Fruit fly (Drosophila melanogaster): Measurements from ENCODE around the gene mthl12.

The mthl12 gene

dm6 chr3R:13382656-13383142 lies 29.2 kb downstream of the mthl12 start:
- TF ChIP-seq Dll (optimal IDR thresholded peaks at IDR 0.05) (no peak), psq (optimal IDR thresholded peaks at IDR 0.05) (no peak), usp (GFP tag; optimal IDR thresholded peaks at IDR 0.05) (no peak)

- no peak for TF ChIP-seq EcR (GFP tag; optimal IDR thresholded peaks at IDR 0.05)
- no peak for TF ChIP-seq CG8478 (optimal IDR thresholded peaks at IDR 0.05)
- TF ChIP-seq Dll (optimal IDR thresholded peaks at IDR 0.05), result no peak
- no peak for TF ChIP-seq usp (GFP tag; optimal IDR thresholded peaks at IDR 0.05)
- no peak for TF ChIP-seq pan (optimal IDR thresholded peaks at IDR 0.05)
- TF ChIP-seq psq (optimal IDR thresholded peaks at IDR 0.05), result no peak
Observed at dm6 chr3R:13385105-13385504, 31.6 kb downstream of the mthl12 start.

- TF ChIP-seq Dll (optimal IDR thresholded peaks at IDR 0.05) (no peak), EcR (GFP tag; optimal IDR thresholded peaks at IDR 0.05) (no peak), psq (optimal IDR thresholded peaks at IDR 0.05) (no peak), usp (GFP tag; optimal IDR thresholded peaks at IDR 0.05) (no peak), pan (optimal IDR thresholded peaks at IDR 0.05) (no peak)
Observed at dm6 chr3R:13388160-13388870, 34.8 kb downstream of the mthl12 start, which contains the start of gene CG9799. Gene CG9799, minus strand, starts transcription at chr3R:13388709.

- TF ChIP-seq usp (GFP tag; optimal IDR thresholded peaks at IDR 0.05), result no peak
Observed at dm6 chr3R:13390490-13390889, 37.0 kb downstream of the mthl12 start.

dm6 chr3R:13393009-13393408 lies 39.5 kb downstream of the mthl12 start:
- no peak for TF ChIP-seq psq (optimal IDR thresholded peaks at IDR 0.05)
- TF ChIP-seq Dll (optimal IDR thresholded peaks at IDR 0.05), result no peak

- TF ChIP-seq EcR (GFP tag; optimal IDR thresholded peaks at IDR 0.05) (no peak), usp (GFP tag; optimal IDR thresholded peaks at IDR 0.05) (no peak), CG8478 (optimal IDR thresholded peaks at IDR 0.05) (no peak), psq (optimal IDR thresholded peaks at IDR 0.05) (no peak), Dll (optimal IDR thresholded peaks at IDR 0.05) (no peak), pan (optimal IDR thresholded peaks at IDR 0.05) (no peak)
Observed at dm6 chr3R:13395133-13395532, 41.7 kb downstream of the mthl12 start, which contains the start of gene CCHa2. Gene CCHa2, minus strand, starts transcription at chr3R:13395197.

- TF ChIP-seq pan (optimal IDR thresholded peaks at IDR 0.05), result no peak
- no peak for TF ChIP-seq CG8478 (optimal IDR thresholded peaks at IDR 0.05)
- no peak for TF ChIP-seq EcR (GFP tag; optimal IDR thresholded peaks at IDR 0.05)
- no peak for TF ChIP-seq psq (optimal IDR thresholded peaks at IDR 0.05)
- no peak for TF ChIP-seq Dll (optimal IDR thresholded peaks at IDR 0.05)
- TF ChIP-seq usp (GFP tag; optimal IDR thresholded peaks at IDR 0.05), result no peak
Observed at dm6 chr3R:13397040-13397439, 43.6 kb downstream of the mthl12 start, which contains the start of gene CG14374. Gene CG14374, minus strand, starts transcription at chr3R:13397140.

- TF ChIP-seq EcR (GFP tag; optimal IDR thresholded peaks at IDR 0.05) (no peak), Dll (optimal IDR thresholded peaks at IDR 0.05) (no peak), pan (optimal IDR thresholded peaks at IDR 0.05) (no peak), psq (optimal IDR thresholded peaks at IDR 0.05) (no peak), CG8478 (optimal IDR thresholded peaks at IDR 0.05) (no peak), usp (GFP tag; optimal IDR thresholded peaks at IDR 0.05) (no peak)
Observed at dm6 chr3R:13397535-13397934, 44.1 kb downstream of the mthl12 start, which contains the start of gene CG14377. Gene CG14377, plus strand, starts transcription at chr3R:13397835.

- peak in 1 of 2 experiments; percentile 75 for TF ChIP-seq EcR (GFP tag; optimal IDR thresholded peaks at IDR 0.05)
- TF ChIP-seq CG8478 (optimal IDR thresholded peaks at IDR 0.05), result no peak
Observed at dm6 chr3R:13400902-13401721, 47.6 kb downstream of the mthl12 start.

- TF ChIP-seq psq (optimal IDR thresholded peaks at IDR 0.05) (no peak), usp (GFP tag; optimal IDR thresholded peaks at IDR 0.05) (no peak), CG8478 (optimal IDR thresholded peaks at IDR 0.05) (no peak), pan (optimal IDR thresholded peaks at IDR 0.05) (no peak), Dll (optimal IDR thresholded peaks at IDR 0.05) (no peak), EcR (GFP tag; optimal IDR thresholded peaks at IDR 0.05) (no peak)
Observed at dm6 chr3R:13401722-13402296, 48.3 kb downstream of the mthl12 start, which contains the start of gene GILT1. Gene GILT1, minus strand, starts transcription at chr3R:13401862.

- no peak for TF ChIP-seq EcR (GFP tag; optimal IDR thresholded peaks at IDR 0.05)
- TF ChIP-seq CG8478 (optimal IDR thresholded peaks at IDR 0.05), result no peak
- no peak for TF ChIP-seq Dll (optimal IDR thresholded peaks at IDR 0.05)
- no peak for TF ChIP-seq usp (GFP tag; optimal IDR thresholded peaks at IDR 0.05)
- TF ChIP-seq pan (optimal IDR thresholded peaks at IDR 0.05), result no peak
- TF ChIP-seq psq (optimal IDR thresholded peaks at IDR 0.05), result no peak
Observed at dm6 chr3R:13403032-13403459, 49.6 kb downstream of the mthl12 start, which contains the start of gene Dpm3. Gene Dpm3, minus strand, starts transcription at chr3R:13403051.

Data from whole organism.